Fruit fly (Drosophila melanogaster): Measurements from ENCODE around the gene Zaf1.

DNA sequence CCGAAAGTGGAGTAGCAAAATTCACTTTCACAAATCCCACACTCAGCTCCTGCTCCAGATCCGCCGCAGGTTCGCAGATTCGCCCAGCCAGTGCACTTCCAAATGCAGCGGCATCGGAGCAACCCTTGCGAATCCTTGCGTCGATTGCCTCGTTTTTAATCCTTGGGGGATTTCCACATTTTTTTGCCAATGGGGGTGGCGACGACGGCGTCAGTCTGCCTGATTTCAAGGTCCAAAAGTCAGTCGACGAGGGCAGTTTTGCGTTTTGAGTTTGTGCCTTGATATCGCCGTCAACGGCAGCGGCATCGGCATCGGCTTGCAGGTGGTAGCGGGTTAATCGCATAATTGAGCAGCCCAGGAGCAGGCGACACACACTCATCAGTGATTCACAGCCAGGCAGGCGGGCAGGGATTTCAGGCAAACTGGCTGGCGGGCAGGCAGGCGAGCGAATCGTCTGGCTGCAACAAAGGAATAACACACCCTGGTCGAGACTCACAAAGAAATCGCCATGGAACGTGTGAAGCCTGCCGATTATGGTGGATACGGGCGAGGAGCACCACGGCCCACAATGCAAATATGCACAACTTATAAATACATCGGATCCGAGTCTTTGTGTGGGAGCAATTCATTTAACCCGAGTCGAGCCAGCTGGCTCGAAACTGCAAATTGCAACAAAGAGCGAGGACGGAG lies 9.9 kb downstream of the Zaf1 start:
- TF ChIP-seq bab1 (GFP tag; optimal IDR thresholded peaks at IDR 0.05), result no peak
- no peak for TF ChIP-seq CG12768 (GFP tag; optimal IDR thresholded peaks at IDR 0.05)
- no peak for TF ChIP-seq CG7101 (tag; optimal IDR thresholded peaks at IDR 0.05)
- TF ChIP-seq Crg-1 (GFP tag; optimal IDR thresholded peaks at IDR 0.05), result no peak
- TF ChIP-seq Clk (GFP tag; optimal IDR thresholded peaks at IDR 0.05), result no peak
- no peak for TF ChIP-seq CG33017 (tag; optimal IDR thresholded peaks at IDR 0.05)
- no peak for TF ChIP-seq CG5204 (GFP tag; optimal IDR thresholded peaks at IDR 0.05)
- no peak for TF ChIP-seq cnc (optimal IDR thresholded peaks at IDR 0.05)
- no peak for TF ChIP-seq Mnt (GFP tag; optimal IDR thresholded peaks at IDR 0.05)

Measured in whole organism, adult.